Worm (Caenorhabditis elegans): ENCODE results near the gene lon-2.

- TF ChIP-seq efl-1 (optimal IDR thresholded peaks at IDR 0.05) = no peak
- TF ChIP-seq efl-1 (GFP tag; optimal IDR thresholded peaks at IDR 0.05 in 1 of 2) = no peak
- no peak for TF ChIP-seq pqm-1 (tag; optimal IDR thresholded peaks at IDR 0.05)
- no peak for TF ChIP-seq snpc-4 (tag; optimal IDR thresholded peaks at IDR 0.05)
- TF ChIP-seq fos-1 (tag; optimal IDR thresholded peaks at IDR 0.05) = no peak
- no peak for TF ChIP-seq nhr-237 (tag; optimal IDR thresholded peaks at IDR 0.05)
- no peak for TF ChIP-seq ceh-8 (GFP tag; optimal IDR thresholded peaks at IDR 0.05)
- no peak for TF ChIP-seq ces-1 (GFP tag; optimal IDR thresholded peaks at IDR 0.05)
- no peak for TF ChIP-seq xbp-1 (tag; optimal IDR thresholded peaks at IDR 0.05)
Observed at ce11 chrX:4694611-4695370, 54.1 kb downstream of the lon-2 start.

Measured in whole organism, L1 larva.